Worm (Caenorhabditis elegans) whole organism, L2 larva: ENCODE data around the gene F23D12.3.

Experiments
- F13H6.1 ChIP-seq: sonication (generic microtip); optimal IDR thresholded peaks from 2 replicates; lab custom pipeline; 2016; ENCODE audit warnings: missing genetic modification characterization, missing compliant biosample characterization
- elt-1 ChIP-seq: fragments of 150-350 bp; optimal IDR thresholded peaks from 2 replicates; lab custom pipeline; 2014; ENCODE audit warnings: missing biosample characterization, missing genetic modification characterization
- fos-1 ChIP-seq: fragments of 150-350 bp; optimal IDR thresholded peaks from 2 replicates; lab custom pipeline; 2014; ENCODE audit warnings: missing biosample characterization, missing genetic modification characterization

ce11 chrX:14424673-14425072 lies 17.7 kb upstream of the F23D12.3 start, which contains the start of gene F23D12.11:
- TF ChIP-seq elt-1 (tag; lab: Kevin White, UChicago) (no peak), F13H6.1 (tag; lab: Kevin White, UChicago) (no peak), fos-1 (tag; lab: Kevin White, UChicago) (no peak)
